Worm (Caenorhabditis elegans) whole organism, L4 larva: ENCODE measurements around the gene col-109.

Experiments used
- F37D6.2 ChIP-seq: sonication (generic microtip); optimal IDR thresholded peaks from 2 replicates; lab custom pipeline; 2016; ENCODE audit warnings: mild to moderate bottlenecking, missing genetic modification characterization, missing compliant biosample characterization
- T20F7.1 ChIP-seq: fragments of 200-800 bp; sonication (Bioruptor generic); optimal IDR thresholded peaks from 2 replicates; lab custom pipeline; 2018; ENCODE audit warnings: mild to moderate bottlenecking, missing genetic modification characterization, missing compliant biosample characterization
- Y48G9A.11 ChIP-seq: fragments of 200-800 bp; sonication (Bioruptor generic); IDR thresholded peaks from 2 replicates; pipeline ENCODE4 v1.3.6; 2022; ENCODE audit warnings: missing genetic modification reagents, missing genetic modification characterization, missing compliant biosample characterization
- ZK546.5 ChIP-seq, 2 experiments: sonication (generic microtip); optimal IDR thresholded peaks; 2 replicates each; lab custom pipeline; 2017; ENCODE audit warnings: missing biosample characterization in 2 of 2, missing genetic modification characterization in 2 of 2
- aha-1 ChIP-seq: fragments of 150-350 bp; peaks from one replicate; lab custom pipeline; 2014; ENCODE audit warnings: missing biosample characterization, missing genetic modification characterization
- arid-1 ChIP-seq: fragments of 200-800 bp; sonication (Bioruptor generic); conservative IDR thresholded peaks from 2 replicates; pipeline ENCODE4 v1.3.6; 2022; ENCODE audit warnings: missing genetic modification reagents, missing genetic modification characterization, missing compliant biosample characterization
- ceh-28 ChIP-seq: fragments of 150-350 bp; optimal IDR thresholded peaks from 2 replicates; lab custom pipeline; 2014; ENCODE audit warnings: missing biosample characterization, missing genetic modification reagents, missing genetic modification characterization
- ceh-32 ChIP-seq: sonication (generic microtip); optimal IDR thresholded peaks from 2 replicates; lab custom pipeline; 2016; ENCODE audit warnings: mild to moderate bottlenecking, missing genetic modification characterization, missing compliant biosample characterization; ENCODE audit not compliant: poor library complexity
- daf-12 ChIP-seq: fragments of 150-350 bp; optimal IDR thresholded peaks from 2 replicates; lab custom pipeline; 2014; ENCODE audit warnings: missing biosample characterization, missing genetic modification reagents, missing genetic modification characterization
- daf-8 ChIP-seq: fragments of 200-800 bp; sonication (Bioruptor generic); IDR thresholded peaks from 2 replicates; pipeline ENCODE4 v1.3.6; 2022; ENCODE audit warnings: missing genetic modification characterization, missing compliant biosample characterization
- dmd-8 ChIP-seq: fragments of 200-800 bp; sonication (Bioruptor generic); IDR thresholded peaks from 2 replicates; pipeline ENCODE4 v1.3.6; 2022; ENCODE audit warnings: missing genetic modification characterization, missing compliant biosample characterization
- dmd-9 ChIP-seq: fragments of 200-800 bp; sonication (Bioruptor generic); IDR thresholded peaks from 2 replicates; pipeline ENCODE4 v1.3.6; 2022; ENCODE audit warnings: missing genetic modification reagents, missing genetic modification characterization, missing compliant biosample characterization
- dpl-1 ChIP-seq: fragments of 150-350 bp; optimal IDR thresholded peaks from 2 replicates; lab custom pipeline; 2014; ENCODE audit warnings: missing biosample characterization, missing genetic modification reagents, missing genetic modification characterization
- egl-43 ChIP-seq: fragments of 200-800 bp; sonication (Bioruptor generic); IDR thresholded peaks from 2 replicates; pipeline ENCODE4 v1.3.6; 2022; ENCODE audit warnings: missing genetic modification reagents, missing genetic modification characterization, missing compliant biosample characterization
- hlh-30 ChIP-seq: sonication (generic microtip); optimal IDR thresholded peaks from 2 replicates; lab custom pipeline; 2017; ENCODE audit warnings: antibody characterized with exemption, mild to moderate bottlenecking, missing genetic modification characterization, missing compliant biosample characterization; ENCODE audit not compliant: insufficient read depth
- lin-1 ChIP-seq: fragments of 200-800 bp; sonication (Bioruptor generic); IDR thresholded peaks from 2 replicates; pipeline ENCODE4 v1.3.6; 2022; ENCODE audit warnings: missing genetic modification reagents, missing genetic modification characterization, missing compliant biosample characterization
- lin-15B ChIP-seq: fragments of 150-350 bp; sonication (generic microtip); optimal IDR thresholded peaks from 3 replicates; lab custom pipeline; 2014; ENCODE audit warnings: missing biosample characterization, missing genetic modification characterization
- lir-3 ChIP-seq: sonication (generic microtip); optimal IDR thresholded peaks from 2 replicates; lab custom pipeline; 2016; ENCODE audit warnings: mild to moderate bottlenecking, missing genetic modification characterization, missing compliant biosample characterization
- lsy-2 ChIP-seq, 2 experiments: fragments of 150-350 bp in 1 of 2; sonication (generic microtip) in 1 of 2; optimal IDR thresholded peaks; 2 replicates each; lab custom pipeline; 2014 to 2017; ENCODE audit warnings: missing biosample characterization in 2 of 2, missing genetic modification characterization in 2 of 2
- madf-5 ChIP-seq, 2 experiments: fragments of 200-800 bp; sonication (Bioruptor generic); IDR thresholded peaks; 2 replicates each; pipeline ENCODE4 v1.3.6; 2022; ENCODE audit warnings: missing compliant biosample characterization in 2 of 2, missing genetic modification characterization in 2 of 2
- mep-1 ChIP-seq: fragments of 150-350 bp; sonication (generic microtip); optimal IDR thresholded peaks from 3 replicates; lab custom pipeline; 2014; ENCODE audit warnings: missing biosample characterization, missing genetic modification characterization
- mes-2 ChIP-seq: sonication (generic microtip); optimal IDR thresholded peaks from 2 replicates; lab custom pipeline; 2016; ENCODE audit warnings: missing genotype, mild to moderate bottlenecking, missing genetic modification characterization, missing compliant biosample characterization; ENCODE audit not compliant: poor library complexity, severe bottlenecking
- nhr-102 ChIP-seq: sonication (generic microtip); optimal IDR thresholded peaks from 2 replicates; lab custom pipeline; 2016; ENCODE audit warnings: mild to moderate bottlenecking, missing genetic modification characterization, moderate library complexity, missing compliant biosample characterization
- nhr-77 ChIP-seq: fragments of 150-350 bp; optimal IDR thresholded peaks from 2 replicates; lab custom pipeline; 2014; ENCODE audit warnings: missing biosample characterization, missing genetic modification characterization
- rbr-2 ChIP-seq: sonication (generic microtip); optimal IDR thresholded peaks from 2 replicates; lab custom pipeline; 2016; ENCODE audit warnings: missing genotype, missing genetic modification characterization, missing compliant biosample characterization
- skn-1 ChIP-seq: fragments of 150-350 bp; optimal IDR thresholded peaks from 2 replicates; lab custom pipeline; 2014; ENCODE audit warnings: missing biosample characterization, missing genetic modification characterization
- snpc-1.2 ChIP-seq: fragments of 200-800 bp; sonication (Bioruptor generic); IDR thresholded peaks from 2 replicates; pipeline ENCODE4 v1.3.6; 2022; ENCODE audit warnings: missing genetic modification reagents, missing genetic modification characterization, missing compliant biosample characterization
- unc-130 ChIP-seq: sonication (generic microtip); optimal IDR thresholded peaks from 2 replicates; lab custom pipeline; 2016; ENCODE audit warnings: missing genetic modification reagents, missing genetic modification characterization, missing compliant biosample characterization
- unc-62 ChIP-seq, 3 experiments: fragments of 150-350 bp in 1 of 3; sonication (generic microtip); optimal IDR thresholded peaks in 2 of 3; peaks in 1 of 3; 1 replicate in 1 of 3; 2 replicates in 2 of 3; lab custom pipeline; 2014 to 2017; ENCODE audit warnings: missing biosample characterization in 3 of 3, missing genetic modification characterization in 3 of 3, missing genetic modification reagents in 3 of 3, missing genotype in 1 of 3
- vab-7 ChIP-seq: fragments of 200-800 bp; sonication (Bioruptor generic); IDR thresholded peaks from 2 replicates; pipeline ENCODE4 v1.3.6; 2022; ENCODE audit warnings: missing genetic modification reagents, missing genetic modification characterization, missing compliant biosample characterization
- zip-11 ChIP-seq: fragments of 200-800 bp; sonication (Bioruptor generic); IDR thresholded peaks from 2 replicates; pipeline ENCODE4 v1.3.6; 2022; ENCODE audit warnings: missing genetic modification characterization, missing compliant biosample characterization

col-109 gene

ce11 chrIV:1816238-1816637 is 3.8 kb downstream of the col-109 start:
- TF ChIP-seq mes-2 (peak; percentile 34), lsy-2 (tag; optimal IDR thresholded peaks at IDR 0.05; lab: Kevin White, UChicago) (peak in 1 of 2 experiments; percentile 9), lin-15B (tag; lab: Kevin White, UChicago) (no peak)

ce11 chrIV:1814764-1815518 is 5.1 kb downstream of the col-109 start, which contains the start of gene snn-1:
Gene snn-1 (minus strand): TSS chrIV:1815118.
- TF ChIP-seq dmd-8 (GFP tag; lab: Robert Waterston, UW) (no peak), lsy-2 (tag; optimal IDR thresholded peaks at IDR 0.05; lab: Kevin White, UChicago) (peak in 1 of 2 experiments; percentile 27), aha-1 (tag; lab: Kevin White, UChicago) (peak; percentile 94), unc-62 (GFP tag; optimal IDR thresholded peaks at IDR 0.05 in 1 of 2; lab: Kevin White, UChicago) (peak in 1 of 2 experiments; percentile 77), unc-62 (tag; optimal IDR thresholded peaks at IDR 0.05; lab: Kevin White, UChicago) (no peak), lin-1 (GFP tag; lab: Robert Waterston, UW) (no peak)

ce11 chrIV:1813869-1814268 is 6.2 kb downstream of the col-109 start:
- TF ChIP-seq unc-130 (GFP tag; lab: Kevin White, UChicago) (no peak), rbr-2 (tag; lab: Kevin White, UChicago) (no peak), zip-11 (GFP tag; lab: Robert Waterston, UW) (no peak), Y48G9A.11 (no peak), vab-7 (GFP tag; lab: Robert Waterston, UW) (no peak), egl-43 (GFP tag; lab: Robert Waterston, UW) (no peak), arid-1 (GFP tag; lab: Robert Waterston, UW) (no peak), ceh-28 (tag; lab: Kevin White, UChicago) (no peak)

- peak; percentile 46 for TF ChIP-seq hlh-30
- TF ChIP-seq dmd-9 (GFP tag; lab: Robert Waterston, UW): no peak
- TF ChIP-seq T20F7.1 (GFP tag; lab: Kevin White, UChicago): peak; percentile 89
- no peak for TF ChIP-seq madf-5 (GFP tag; IDR thresholded peaks at IDR 0.05; lab: Robert Waterston, UW)
- TF ChIP-seq lsy-2 (tag; optimal IDR thresholded peaks at IDR 0.05; lab: Kevin White, UChicago): peak in 1 of 2 experiments; percentile 35
- TF ChIP-seq snpc-1.2 (GFP tag; lab: Robert Waterston, UW): no peak
- peak; percentile 1 for TF ChIP-seq mep-1 (tag; lab: Kevin White, UChicago)
- TF ChIP-seq dpl-1 (GFP tag; lab: Kevin White, UChicago): peak; percentile 8
- no peak for TF ChIP-seq nhr-77
These were observed 15.4 kb downstream of the col-109 start for ce11 chrIV:1804613-1805012.

ce11 chrIV:1803882-1804281 is 16.2 kb downstream of the col-109 start, which contains the start of gene Y38C1BA.1:
Gene Y38C1BA.1 (minus strand): TSS chrIV:1803982.
- TF ChIP-seq F37D6.2 (tag; lab: Kevin White, UChicago) (no peak), ceh-28 (tag; lab: Kevin White, UChicago) (no peak), nhr-102 (tag; lab: Kevin White, UChicago) (no peak), madf-5 (GFP tag; IDR thresholded peaks at IDR 0.05; lab: Robert Waterston, UW) (no peak), skn-1 (tag; lab: Kevin White, UChicago) (no peak), lir-3 (tag; lab: Kevin White, UChicago) (no peak)

ce11 chrIV:1791775-1792174 is 28.3 kb downstream of the col-109 start:
- TF ChIP-seq daf-12 (tag; lab: Kevin White, UChicago) (no peak), ceh-32 (tag; lab: Kevin White, UChicago) (no peak), unc-62 (GFP tag; optimal IDR thresholded peaks at IDR 0.05 in 1 of 2; lab: Kevin White, UChicago) (peak in 1 of 2 experiments; percentile 15), unc-62 (tag; optimal IDR thresholded peaks at IDR 0.05; lab: Kevin White, UChicago) (no peak), daf-8 (no peak), ZK546.5 (tag; optimal IDR thresholded peaks at IDR 0.05; lab: Kevin White, UChicago) (no peak), aha-1 (tag; lab: Kevin White, UChicago) (peak; percentile 72)
